Fruit fly (Drosophila melanogaster) whole organism, pupa: ENCODE data around the gene tfc.
A peak's percentile ranks its signal among the peaks of the same experiment; 100 is the strongest.

ENCODE experiments used
- CG10348 ChIP-seq: fragments of 200-800 bp; sonication (Bioruptor generic); IDR thresholded peaks from 2 replicates; pipeline ENCODE4 v1.3.6; 2022; ENCODE audit warnings: missing biosample characterization, missing genetic modification characterization
- CG13204 ChIP-seq: fragments of 200-800 bp; sonication (Bioruptor generic); optimal IDR thresholded peaks from 2 replicates; lab custom pipeline; 2018; ENCODE audit warnings: missing biosample characterization, mild to moderate bottlenecking, missing genetic modification characterization, moderate library complexity
- CG14655 ChIP-seq: fragments of 200-800 bp; sonication (Bioruptor generic); optimal IDR thresholded peaks from 3 replicates; lab custom pipeline; 2017; ENCODE audit warnings: mild to moderate bottlenecking, missing biosample characterization, missing genetic modification reagents, missing genetic modification characterization
- CG32121 ChIP-seq: fragments of 200-800 bp; sonication (Bioruptor generic); IDR thresholded peaks from 2 replicates; pipeline ENCODE4 v1.3.6; 2022; ENCODE audit warnings: missing biosample characterization, missing genetic modification characterization
- CG8159 ChIP-seq: fragments of 200-800 bp; sonication (Bioruptor generic); optimal IDR thresholded peaks from 3 replicates; lab custom pipeline; 2018; ENCODE audit warnings: missing biosample characterization, mild to moderate bottlenecking, missing genetic modification characterization, moderate library complexity
- CG8301 ChIP-seq: fragments of 200-800 bp; sonication (Bioruptor generic); optimal IDR thresholded peaks from 2 replicates; lab custom pipeline; 2018; ENCODE audit warnings: missing biosample characterization, mild to moderate bottlenecking, missing genetic modification characterization
- CG9948 ChIP-seq: fragments of 200-800 bp; sonication (Bioruptor generic); optimal IDR thresholded peaks from 2 replicates; lab custom pipeline; 2018; ENCODE audit warnings: missing biosample characterization, mild to moderate bottlenecking, missing genetic modification characterization, moderate library complexity
- D1 ChIP-seq: fragments of 200-800 bp; sonication (Bioruptor generic); optimal IDR thresholded peaks from 2 replicates; lab custom pipeline; 2018; ENCODE audit warnings: missing biosample characterization, mild to moderate bottlenecking, missing genetic modification characterization, moderate library complexity
- EcR ChIP-seq: fragments of 200-800 bp; sonication (Bioruptor generic); optimal IDR thresholded peaks from 3 replicates; lab custom pipeline; 2019; ENCODE audit warnings: missing biosample characterization, missing genetic modification characterization, mild to moderate bottlenecking, moderate library complexity, missing genetic modification reagents
- Pif1A ChIP-seq: fragments of 200-800 bp; sonication (Bioruptor generic); optimal IDR thresholded peaks from 3 replicates; lab custom pipeline; 2016; ENCODE audit warnings: missing biosample characterization, missing genetic modification characterization
- fd96Ca ChIP-seq: fragments of 200-800 bp; sonication (Bioruptor generic); IDR thresholded peaks from 3 replicates; pipeline ENCODE4 v1.3.6; 2022; ENCODE audit warnings: missing biosample characterization, missing genetic modification characterization
- gl ChIP-seq: fragments of 200-800 bp; sonication (Bioruptor generic); optimal IDR thresholded peaks from 2 replicates; lab custom pipeline; 2018; ENCODE audit warnings: missing biosample characterization, mild to moderate bottlenecking, missing genetic modification characterization
- rn ChIP-seq: fragments of 200-800 bp; sonication (Bioruptor generic); IDR thresholded peaks from 2 replicates; pipeline ENCODE4 v1.3.6; 2022; ENCODE audit warnings: missing biosample characterization, missing genetic modification characterization

DNA sequence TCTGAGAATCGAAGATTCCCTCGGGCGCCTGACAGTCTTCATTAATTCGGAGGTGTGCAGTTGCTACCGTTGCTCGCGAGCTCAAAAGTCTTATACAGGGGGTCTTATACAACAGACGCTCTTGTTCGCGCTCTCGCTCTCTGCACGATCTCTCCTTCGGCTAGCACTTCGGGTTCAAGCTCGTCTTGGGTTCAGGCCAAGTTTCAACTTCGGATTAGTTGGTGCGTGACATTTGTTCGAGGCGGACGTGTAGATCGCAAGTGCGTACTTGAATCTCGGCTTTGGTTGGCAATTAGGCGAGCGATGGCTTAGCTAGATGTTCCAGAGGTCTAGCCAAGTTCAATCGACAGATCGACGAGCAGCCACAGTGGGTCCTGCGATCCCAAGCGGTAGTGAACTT, 48.0 kb upstream of the tfc start:
- TF ChIP-seq CG14655 (GFP tag; lab: Kevin White, UChicago): no peak
- no peak for TF ChIP-seq fd96Ca (GFP tag; lab: Robert Waterston, UW)
- no peak for TF ChIP-seq CG32121
- TF ChIP-seq D1 (tag; lab: Kevin White, UChicago): no peak
- TF ChIP-seq CG10348: no peak
- TF ChIP-seq CG8159 (tag; lab: Kevin White, UChicago): no peak
- no peak for TF ChIP-seq rn (GFP tag; lab: Robert Waterston, UW)
- peak; percentile 51 for TF ChIP-seq EcR (GFP tag; lab: Kevin White, UChicago)
- no peak for TF ChIP-seq CG8301 (tag; lab: Kevin White, UChicago)
- no peak for TF ChIP-seq CG13204 (GFP tag; lab: Kevin White, UChicago)
- TF ChIP-seq CG9948 (tag; lab: Kevin White, UChicago): no peak
- no peak for TF ChIP-seq Pif1A (GFP tag; lab: Kevin White, UChicago)
- TF ChIP-seq gl (tag; lab: Kevin White, UChicago): no peak
